Fruit fly (Drosophila melanogaster): ENCODE results near the gene Nf-YB.

Gene Nf-YB

dm6 chr2L:19763773-19764580 lies 28.1 kb downstream of the Nf-YB start, which contains the start of gene fbp (continued):
- TF ChIP-seq tio (GFP tag; optimal IDR thresholded peaks at IDR 0.05) = peak; percentile 74
- peak; percentile 67 for TF ChIP-seq CG14710 (tag; optimal IDR thresholded peaks at IDR 0.05)
- peak; percentile 12 for TF ChIP-seq jumu (GFP tag; optimal IDR thresholded peaks at IDR 0.05)
- no peak for TF ChIP-seq h (optimal IDR thresholded peaks at IDR 0.05)
- peak; percentile 38 for TF ChIP-seq zfh2 (GFP tag; optimal IDR thresholded peaks at IDR 0.05)
- no peak for TF ChIP-seq hth (optimal IDR thresholded peaks at IDR 0.05)
- TF ChIP-seq fu2 (GFP tag; optimal IDR thresholded peaks at IDR 0.05) = no peak
- peak; percentile 74 for TF ChIP-seq slbo (GFP tag; IDR thresholded peaks at IDR 0.05)
- TF ChIP-seq cad (GFP tag; optimal IDR thresholded peaks at IDR 0.05) = no peak
- TF ChIP-seq Rx (GFP tag; IDR thresholded peaks at IDR 0.05) = no peak
- peak; percentile 68 for TF ChIP-seq CG11723 (GFP tag; optimal IDR thresholded peaks at IDR 0.05)
- no peak for TF ChIP-seq CG4707 (GFP tag; optimal IDR thresholded peaks at IDR 0.05)
- no peak for TF ChIP-seq CG8290 (GFP tag; optimal IDR thresholded peaks at IDR 0.05)
- peak in 1 of 2 experiments; percentile 67 for TF ChIP-seq CG8290 (tag; optimal IDR thresholded peaks at IDR 0.05)
- no peak for TF ChIP-seq gfzf (GFP tag; optimal IDR thresholded peaks at IDR 0.05)
- no peak for TF ChIP-seq Sry-δ (GFP tag; optimal IDR thresholded peaks at IDR 0.05)
- TF ChIP-seq usp (GFP tag; optimal IDR thresholded peaks at IDR 0.05) = no peak
- peak; percentile 89 for TF ChIP-seq CG18262 (tag; optimal IDR thresholded peaks at IDR 0.05)
- peak; percentile 59 for TF ChIP-seq CG10654 (GFP tag; optimal IDR thresholded peaks at IDR 0.05)
- no peak for TF ChIP-seq exex (tag; optimal IDR thresholded peaks at IDR 0.05)
- TF ChIP-seq CG42726 (GFP tag; IDR thresholded peaks at IDR 0.05; ENCODE audit: partially characterized antibody) = no peak
- TF ChIP-seq CG16813 (GFP tag; IDR thresholded peaks at IDR 0.05; ENCODE audit: partially characterized antibody) = no peak
- no peak for TF ChIP-seq CG11085 (GFP tag; IDR thresholded peaks at IDR 0.05)
- no peak for TF ChIP-seq Hr39 (optimal IDR thresholded peaks at IDR 0.05)
- TF ChIP-seq CG7987 (GFP tag; optimal IDR thresholded peaks at IDR 0.05) = no peak
- TF ChIP-seq dm (GFP tag; optimal IDR thresholded peaks at IDR 0.05) = no peak
- TF ChIP-seq jigr1 (GFP tag; IDR thresholded peaks at IDR 0.05) = no peak
- peak; percentile 87 for TF ChIP-seq Jarid2 (GFP tag; optimal IDR thresholded peaks at IDR 0.05)
- TF ChIP-seq CG6175 (GFP tag; IDR thresholded peaks at IDR 0.05) = no peak
- TF ChIP-seq HLH54F (GFP tag; optimal IDR thresholded peaks at IDR 0.05) = no peak
- no peak for TF ChIP-seq CG7963 (GFP tag; IDR thresholded peaks at IDR 0.05; ENCODE audit: partially characterized antibody)
- TF ChIP-seq CG1602 (GFP tag; optimal IDR thresholded peaks at IDR 0.05) = peak; percentile 55
- peak; percentile 68 for TF ChIP-seq CG32532 (GFP tag; IDR thresholded peaks at IDR 0.05)
- TF ChIP-seq croc (GFP tag; conservative IDR thresholded peaks at IDR 0.05) = no peak
- no peak for TF ChIP-seq pan (optimal IDR thresholded peaks at IDR 0.05)
- TF ChIP-seq pan (GFP tag; optimal IDR thresholded peaks at IDR 0.05 in 1 of 2, IDR thresholded peaks at IDR 0.05 in 1 of 2) = no peak
- no peak for TF ChIP-seq pb (GFP tag; optimal IDR thresholded peaks at IDR 0.05)
- TF ChIP-seq wor (GFP tag; IDR thresholded peaks at IDR 0.05) = no peak
- TF ChIP-seq lab (GFP tag; optimal IDR thresholded peaks at IDR 0.05) = peak; percentile 45
- TF ChIP-seq cas (GFP tag; IDR thresholded peaks at IDR 0.05) = no peak
- TF ChIP-seq Lhr (GFP tag; optimal IDR thresholded peaks at IDR 0.05) = no peak
- TF ChIP-seq Ets65A (GFP tag) = peak; percentile 86
- TF ChIP-seq Hr78 (GFP tag; optimal IDR thresholded peaks at IDR 0.05) = peak in 1 of 2 experiments; percentile 18
- peak; percentile 20 for TF ChIP-seq Asciz (GFP tag; optimal IDR thresholded peaks at IDR 0.05)
- TF ChIP-seq nom (GFP tag; optimal IDR thresholded peaks at IDR 0.05) = no peak
- TF ChIP-seq CG4617 (GFP tag; optimal IDR thresholded peaks at IDR 0.05; ENCODE audit: borderline replicate concordance) = no peak
- no peak for TF ChIP-seq CG1792 (GFP tag; optimal IDR thresholded peaks at IDR 0.05)
- TF ChIP-seq abd-A (tag; optimal IDR thresholded peaks at IDR 0.05) = no peak
- no peak for TF ChIP-seq ftz-f1 (GFP tag; optimal IDR thresholded peaks at IDR 0.05)
- peak; percentile 76 for TF ChIP-seq CG13775 (GFP tag; optimal IDR thresholded peaks at IDR 0.05)
- TF ChIP-seq fd64A (GFP tag; optimal IDR thresholded peaks at IDR 0.05) = no peak
